Worm (Caenorhabditis elegans) whole organism, L4/young adult: Measurements from ENCODE around the gene F17E9.16.

Experiments
- W03F9.2 ChIP-seq: fragments of 150-350 bp; optimal IDR thresholded peaks from 2 replicates; lab custom pipeline; 2014; ENCODE audit warnings: missing biosample characterization, missing genetic modification characterization
- dao-5 ChIP-seq: sonication (generic microtip); optimal IDR thresholded peaks from 2 replicates; lab custom pipeline; 2016; ENCODE audit warnings: missing genotype, missing genetic modification characterization, moderate library complexity, missing compliant biosample characterization
- him-1 ChIP-seq: sonication (generic microtip); optimal IDR thresholded peaks from 2 replicates; lab custom pipeline; 2016; ENCODE audit warnings: missing genotype, missing genetic modification reagents, missing genetic modification characterization, missing compliant biosample characterization

The F17E9.16 gene

DNA sequence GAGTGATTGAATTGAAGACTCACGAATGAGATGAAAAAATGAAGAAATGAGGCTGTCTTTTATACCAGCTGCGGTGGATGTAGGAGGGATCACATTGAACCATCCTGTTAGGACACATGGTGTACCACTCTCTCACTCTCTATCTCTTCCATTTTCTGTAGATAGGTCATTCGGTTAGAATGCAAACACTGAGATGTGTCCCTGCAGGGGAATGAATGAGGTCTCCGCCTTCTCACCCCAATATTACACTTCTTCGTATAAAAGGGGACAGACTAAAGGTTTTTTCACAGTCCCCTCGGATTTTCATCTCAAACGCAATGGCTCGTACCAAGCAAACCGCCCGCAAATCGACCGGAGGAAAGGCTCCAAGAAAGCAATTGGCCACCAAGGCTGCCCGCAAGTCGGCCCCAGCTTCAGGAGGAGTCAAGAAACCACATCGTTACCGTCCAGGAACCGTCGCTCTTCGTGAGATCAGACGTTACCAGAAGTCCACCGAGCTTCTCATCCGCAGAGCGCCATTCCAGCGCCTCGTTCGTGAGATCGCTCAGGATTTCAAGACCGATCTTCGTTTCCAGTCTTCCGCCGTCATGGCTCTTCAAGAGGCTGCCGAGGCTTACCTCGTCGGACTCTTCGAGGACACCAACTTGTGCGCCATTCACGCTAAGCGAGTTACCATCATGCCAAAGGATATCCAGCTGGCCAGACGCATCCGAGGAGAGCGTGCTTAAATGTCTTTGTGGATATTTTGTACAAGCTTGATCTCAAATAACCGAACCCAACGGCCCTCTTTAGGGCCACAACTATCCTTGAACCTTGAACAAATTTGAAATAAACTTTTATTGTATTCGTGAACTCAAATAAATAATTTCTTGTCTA lies 17.9 kb upstream of the F17E9.16 start, which contains the start of gene his-32:
Gene his-32, plus strand, starts transcription at position 318 of the 876 bp plus-strand sequence.
- TF ChIP-seq dao-5 (tag; lab: Kevin White, UChicago) (no peak), him-1 (tag; lab: Kevin White, UChicago) (no peak), W03F9.2 (tag; lab: Kevin White, UChicago) (no peak)

DNA sequence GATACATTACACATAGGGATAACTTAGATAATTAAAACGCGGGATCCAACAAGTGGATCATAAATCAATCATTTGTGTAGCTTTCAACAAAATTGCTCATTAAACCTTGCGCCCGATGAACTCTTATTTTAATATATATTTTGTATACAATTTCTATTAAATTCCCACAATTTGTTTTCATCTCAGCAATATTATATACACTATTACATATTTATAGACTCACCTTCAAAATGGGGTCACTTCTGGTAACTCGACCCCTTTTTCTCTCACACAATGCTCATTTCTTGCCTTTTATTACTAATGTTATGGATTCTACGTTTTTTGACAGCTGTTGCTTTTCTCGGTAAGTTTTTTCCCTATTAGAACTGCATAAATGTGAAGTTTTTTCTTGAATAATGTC lies 12.5 kb upstream of the F17E9.16 start, which contains the start of gene lgc-6:
Gene lgc-6, plus strand, starts transcription at position 301 of the 400 bp plus-strand sequence.
- no peak for TF ChIP-seq dao-5 (tag; lab: Kevin White, UChicago)
- TF ChIP-seq him-1 (tag; lab: Kevin White, UChicago): no peak
- no peak for TF ChIP-seq W03F9.2 (tag; lab: Kevin White, UChicago)

ce11 chrIV:8342385-8342784 lies 9.8 kb upstream of the F17E9.16 start, which contains the start of gene lgc-5:
lgc-5 (plus strand) TSS chrIV:8342685.
- TF ChIP-seq W03F9.2 (tag; lab: Kevin White, UChicago) (no peak), dao-5 (tag; lab: Kevin White, UChicago) (no peak)

- TF ChIP-seq him-1 (tag; lab: Kevin White, UChicago) (no peak), dao-5 (tag; lab: Kevin White, UChicago) (no peak), W03F9.2 (tag; lab: Kevin White, UChicago) (no peak)
Measured at ce11 chrIV:8345518-8345917, 6.6 kb upstream of the F17E9.16 start, which contains the start of gene F17E9.5. F17E9.5 (plus strand) TSS chrIV:8345818.

ce11 chrIV:8347051-8347450 lies 5.1 kb upstream of the F17E9.16 start, which contains the start of the genes F17E9.18 and F17E9.15:
F17E9.18 (minus strand) TSS chrIV:8347151.
F17E9.15 (plus strand) TSS chrIV:8347418.
- TF ChIP-seq dao-5 (tag; lab: Kevin White, UChicago): no peak
- TF ChIP-seq him-1 (tag; lab: Kevin White, UChicago): no peak
- TF ChIP-seq W03F9.2 (tag; lab: Kevin White, UChicago): no peak

DNA sequence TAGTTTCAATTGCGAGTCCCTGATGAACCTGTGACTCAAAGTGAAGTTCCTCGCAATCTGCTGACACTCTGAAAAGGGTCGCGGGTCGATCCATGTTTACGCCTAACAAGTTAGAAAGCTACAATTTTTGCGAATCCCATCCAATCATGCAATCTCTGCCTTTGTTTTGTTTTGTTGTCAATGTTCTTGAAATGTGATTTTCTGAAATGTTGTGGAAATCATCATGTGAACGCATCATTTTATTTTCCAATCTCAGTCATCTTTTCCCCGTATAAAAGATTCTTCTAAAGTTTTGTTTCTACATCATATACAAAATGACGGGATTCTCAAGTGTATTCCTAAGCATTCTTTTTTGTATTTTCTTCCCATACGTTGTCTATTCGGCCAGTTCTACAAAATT lies 4.1 kb upstream of the F17E9.16 start, which contains the start of gene F17E9.4:
Gene F17E9.4, plus strand, starts transcription at position 301 of the 400 bp plus-strand sequence.
- TF ChIP-seq him-1 (tag; lab: Kevin White, UChicago) (no peak), dao-5 (tag; lab: Kevin White, UChicago) (no peak), W03F9.2 (tag; lab: Kevin White, UChicago) (no peak)

DNA sequence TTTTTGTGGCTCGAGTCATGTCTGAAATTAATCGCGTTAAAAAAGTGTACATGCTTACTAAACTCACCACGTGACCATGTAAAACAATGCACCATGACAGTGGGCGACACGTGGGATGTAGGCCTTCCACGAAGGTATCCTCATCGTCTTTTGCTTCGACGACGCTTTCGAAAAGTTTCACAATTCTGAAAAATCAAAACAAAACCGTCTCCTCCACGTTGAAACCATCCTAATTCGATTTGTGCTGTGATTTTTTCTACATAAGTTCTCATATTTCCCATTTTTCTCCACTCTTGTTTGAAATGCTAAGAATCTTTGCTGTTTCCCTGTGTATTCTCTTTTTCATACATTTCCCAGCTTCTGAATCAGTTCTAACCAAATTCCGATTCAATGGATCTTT lies 2.4 kb downstream of the F17E9.16 start, which contains the start of gene F17E9.3:
Gene F17E9.3, plus strand, starts transcription at position 301 of the 400 bp plus-strand sequence.
- TF ChIP-seq W03F9.2 (tag; lab: Kevin White, UChicago): no peak
- no peak for TF ChIP-seq dao-5 (tag; lab: Kevin White, UChicago)
- TF ChIP-seq him-1 (tag; lab: Kevin White, UChicago): no peak

DNA sequence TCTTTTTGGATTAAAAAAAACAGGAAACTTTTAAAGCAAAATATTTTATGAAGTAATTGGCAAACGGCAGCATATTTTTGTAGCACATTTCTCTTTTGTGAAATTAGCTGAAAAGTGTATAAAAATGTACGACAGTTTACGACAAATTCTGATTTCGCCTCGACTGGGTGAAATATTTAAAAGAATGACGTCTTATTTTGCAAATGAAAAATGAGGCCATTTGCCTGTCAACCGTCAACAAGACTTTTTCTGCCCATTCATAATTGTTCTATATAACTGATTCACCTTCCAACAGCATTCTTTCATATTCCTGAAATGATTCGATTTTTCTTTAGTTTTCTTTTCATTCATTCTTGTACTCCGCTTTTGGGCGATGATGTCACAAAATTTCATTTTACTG lies 3.5 kb downstream of the F17E9.16 start, which contains the start of the genes F17E9.2 and col-116:
Gene F17E9.2, plus strand, starts transcription at position 301 of the 400 bp plus-strand sequence.
Gene col-116, plus strand, starts transcription at position 315 of the 400 bp plus-strand sequence.
- no peak for TF ChIP-seq dao-5 (tag; lab: Kevin White, UChicago)

ce11 chrIV:8357299-8357698 lies 5.2 kb downstream of the F17E9.16 start:
- no peak for TF ChIP-seq dao-5 (tag; lab: Kevin White, UChicago)
- TF ChIP-seq W03F9.2 (tag; lab: Kevin White, UChicago): no peak
- no peak for TF ChIP-seq him-1 (tag; lab: Kevin White, UChicago)

- TF ChIP-seq him-1 (tag; lab: Kevin White, UChicago) (no peak), dao-5 (tag; lab: Kevin White, UChicago) (no peak), W03F9.2 (tag; lab: Kevin White, UChicago) (no peak)
Measured at ce11 chrIV:8358492-8358891, 6.4 kb downstream of the F17E9.16 start, which contains the start of gene D2096.13. D2096.13 (minus strand) TSS chrIV:8358592.

- TF ChIP-seq W03F9.2 (tag; lab: Kevin White, UChicago): no peak
- no peak for TF ChIP-seq him-1 (tag; lab: Kevin White, UChicago)
- TF ChIP-seq dao-5 (tag; lab: Kevin White, UChicago): no peak
Measured at ce11 chrIV:8359716-8360407, 7.7 kb downstream of the F17E9.16 start, which contains the start of gene D2096.5. D2096.5 (minus strand) TSS chrIV:8359766.

- no peak for TF ChIP-seq W03F9.2 (tag; lab: Kevin White, UChicago)
- TF ChIP-seq him-1 (tag; lab: Kevin White, UChicago): no peak
- no peak for TF ChIP-seq dao-5 (tag; lab: Kevin White, UChicago)
Measured at ce11 chrIV:8360817-8361216, 8.7 kb downstream of the F17E9.16 start, which contains the start of gene sqv-1. sqv-1 (plus strand) TSS chrIV:8361117.
